Worm (Caenorhabditis elegans) whole organism, L1 larva: ENCODE measurements around the gene F42A6.1.
"Not testable (repeated sequence)": the region's sequence is repeated elsewhere in the genome, so short reads cannot be mapped to it uniquely, and the experiment has no call there.

ENCODE experiments used
- C16A3.4 ChIP-seq: fragments of 150-350 bp; optimal IDR thresholded peaks from 2 replicates; lab custom pipeline; 2014; ENCODE audit warnings: missing biosample characterization, missing genetic modification characterization
- C34B4.2 ChIP-seq: sonication (generic microtip); optimal IDR thresholded peaks from 2 replicates; lab custom pipeline; 2017; ENCODE audit warnings: mild to moderate bottlenecking, missing genetic modification characterization, missing compliant biosample characterization
- Y116A8C.19 ChIP-seq: sonication (generic microtip); optimal IDR thresholded peaks from 2 replicates; lab custom pipeline; 2016; ENCODE audit warnings: missing compliant biosample characterization, missing genetic modification characterization, borderline replicate concordance
- aha-1 ChIP-seq: fragments of 150-350 bp; optimal IDR thresholded peaks from 2 replicates; lab custom pipeline; 2014; ENCODE audit warnings: missing biosample characterization, missing genetic modification characterization
- alr-1 ChIP-seq: fragments of 200-800 bp; sonication (Bioruptor generic); optimal IDR thresholded peaks from 2 replicates; lab custom pipeline; 2018; ENCODE audit warnings: borderline replicate concordance, mild to moderate bottlenecking, missing genetic modification characterization, missing compliant biosample characterization
- ama-1 ChIP-seq: fragments of 150-350 bp; optimal IDR thresholded peaks from 2 replicates; lab custom pipeline; 2014
- blmp-1 ChIP-seq: fragments of 150-350 bp; optimal IDR thresholded peaks from 2 replicates; lab custom pipeline; 2014; ENCODE audit warnings: missing biosample characterization, missing genetic modification characterization
- ceh-63 ChIP-seq: fragments of 200-800 bp; sonication (Bioruptor generic); optimal IDR thresholded peaks from 2 replicates; lab custom pipeline; 2018; ENCODE audit warnings: mild to moderate bottlenecking, missing genetic modification characterization, missing compliant biosample characterization
- ceh-82 ChIP-seq, 3 experiments: fragments of 150-350 bp in 1 of 3; sonication (generic microtip) in 2 of 3; optimal IDR thresholded peaks; 2 replicates each; lab custom pipeline; 2014 to 2017; ENCODE audit warnings: missing biosample characterization in 3 of 3, missing genetic modification characterization in 3 of 3
- ceh-90 ChIP-seq: sonication (generic microtip); optimal IDR thresholded peaks from 2 replicates; lab custom pipeline; 2016; ENCODE audit warnings: missing genetic modification characterization, missing compliant biosample characterization
- dpl-1 ChIP-seq, 3 experiments: fragments of 150-350 bp in 2 of 3; sonication (generic microtip) in 1 of 3; optimal IDR thresholded peaks; 2 replicates each; lab custom pipeline; 2014 to 2017; ENCODE audit warnings: missing biosample characterization in 3 of 3, missing genetic modification characterization in 3 of 3, missing genetic modification reagents in 3 of 3
- efl-1 ChIP-seq, 4 experiments: fragments of 150-350 bp; optimal IDR thresholded peaks in 3 of 4; peaks in 1 of 4; 1 replicate in 1 of 4; 2 replicates in 3 of 4; lab custom pipeline; 2014; ENCODE audit warnings: missing biosample characterization in 2 of 4, missing genetic modification characterization in 2 of 4, missing genetic modification reagents in 2 of 4
- elt-2 ChIP-seq: sonication (generic microtip); optimal IDR thresholded peaks from 2 replicates; lab custom pipeline; 2016; ENCODE audit warnings: missing genetic modification characterization, mild to moderate bottlenecking, inconsistent platforms, missing compliant biosample characterization, missing genetic modification reagents
- fkh-10 ChIP-seq: sonication (generic microtip); optimal IDR thresholded peaks from 2 replicates; lab custom pipeline; 2017; ENCODE audit warnings: missing biosample characterization, missing genetic modification reagents, missing genetic modification characterization
- grh-1 ChIP-seq: fragments of 200-800 bp; sonication (Bioruptor generic); IDR thresholded peaks from 2 replicates; pipeline ENCODE4 v1.3.6; 2022; ENCODE audit warnings: missing genetic modification reagents, missing genetic modification characterization, missing compliant biosample characterization
- irx-1 ChIP-seq: sonication (generic microtip); optimal IDR thresholded peaks from 2 replicates; lab custom pipeline; 2016; ENCODE audit warnings: missing genetic modification characterization, missing compliant biosample characterization
- isw-1 ChIP-seq: fragments of 200-800 bp; sonication (Bioruptor generic); IDR thresholded peaks from 2 replicates; pipeline ENCODE4 v1.3.6; 2022; ENCODE audit warnings: missing genetic modification characterization, missing compliant biosample characterization
- lin-15B ChIP-seq: fragments of 150-350 bp; sonication (generic microtip); optimal IDR thresholded peaks from 3 replicates; lab custom pipeline; 2014; ENCODE audit warnings: missing biosample characterization, missing genetic modification characterization
- lin-35 ChIP-seq, 2 experiments: fragments of 150-350 bp; optimal IDR thresholded peaks; 2 replicates each; lab custom pipeline; 2014; ENCODE audit warnings: missing biosample characterization in 2 of 2, missing genetic modification characterization in 2 of 2, missing genetic modification reagents in 2 of 2
- lin-39 ChIP-seq: fragments of 150-350 bp; optimal IDR thresholded peaks from 2 replicates; lab custom pipeline; 2014; ENCODE audit warnings: missing biosample characterization, missing genetic modification reagents, missing genetic modification characterization
- lsy-2 ChIP-seq, 2 experiments: fragments of 150-350 bp; optimal IDR thresholded peaks; 2 replicates each; lab custom pipeline; 2014; ENCODE audit warnings: missing biosample characterization in 2 of 2, missing genetic modification characterization in 2 of 2
- mab-9 ChIP-seq: fragments of 200-800 bp; sonication (Bioruptor generic); IDR thresholded peaks from 2 replicates; pipeline ENCODE4 v1.3.6; 2022; ENCODE audit warnings: missing genetic modification reagents, missing genetic modification characterization, missing compliant biosample characterization
- mdl-1 ChIP-seq, 2 experiments: fragments of 150-350 bp; optimal IDR thresholded peaks; 2 replicates each; lab custom pipeline; 2014 to 2017; ENCODE audit warnings: missing biosample characterization in 2 of 2, missing genetic modification characterization in 2 of 2, inconsistent platforms in 1 of 2
- mef-2 ChIP-seq: fragments of 150-350 bp; optimal IDR thresholded peaks from 2 replicates; lab custom pipeline; 2014; ENCODE audit warnings: missing biosample characterization, missing genetic modification characterization
- nhr-20 ChIP-seq: sonication (generic microtip); optimal IDR thresholded peaks from 2 replicates; lab custom pipeline; 2016; ENCODE audit warnings: mild to moderate bottlenecking, missing genetic modification characterization, missing compliant biosample characterization
- nhr-71 ChIP-seq: sonication (generic microtip); optimal IDR thresholded peaks from 2 replicates; lab custom pipeline; 2016; ENCODE audit warnings: mild to moderate bottlenecking, missing genetic modification characterization, moderate library complexity, missing compliant biosample characterization
- nhr-84 ChIP-seq: sonication (generic microtip); optimal IDR thresholded peaks from 2 replicates; lab custom pipeline; 2017; ENCODE audit warnings: missing biosample characterization, missing genetic modification characterization
- nhr-85 ChIP-seq: sonication (generic microtip); peaks from one replicate; lab custom pipeline; 2016; ENCODE audit warnings: missing genetic modification characterization, inconsistent platforms, missing compliant biosample characterization
- nhr-90 ChIP-seq: sonication (generic microtip); optimal IDR thresholded peaks from 2 replicates; lab custom pipeline; 2016; ENCODE audit warnings: mild to moderate bottlenecking, missing genetic modification characterization, missing compliant biosample characterization; ENCODE audit not compliant: poor library complexity
- pax-3 ChIP-seq: fragments of 200-800 bp; sonication (Bioruptor generic); optimal IDR thresholded peaks from 2 replicates; lab custom pipeline; 2018; ENCODE audit warnings: mild to moderate bottlenecking, missing genetic modification characterization, moderate library complexity, missing compliant biosample characterization
- pqm-1 ChIP-seq: sonication (generic microtip); optimal IDR thresholded peaks from 3 replicates; lab custom pipeline; 2017; ENCODE audit warnings: missing biosample characterization, missing genetic modification characterization
- snpc-4 ChIP-seq: fragments of 150-350 bp; optimal IDR thresholded peaks from 2 replicates; lab custom pipeline; 2014; ENCODE audit warnings: missing biosample characterization, missing genetic modification characterization
- snu-23 ChIP-seq: sonication (generic microtip); optimal IDR thresholded peaks from 2 replicates; lab custom pipeline; 2016; ENCODE audit warnings: missing genetic modification characterization, missing compliant biosample characterization
- unc-130 ChIP-seq: fragments of 150-350 bp; optimal IDR thresholded peaks from 2 replicates; lab custom pipeline; 2017; ENCODE audit warnings: missing biosample characterization, missing genetic modification characterization, inconsistent platforms
- unc-30 ChIP-seq: sonication (generic microtip); optimal IDR thresholded peaks from 2 replicates; lab custom pipeline; 2017; ENCODE audit warnings: missing biosample characterization, missing genetic modification characterization
- unc-62 ChIP-seq: fragments of 150-350 bp; optimal IDR thresholded peaks from 2 replicates; lab custom pipeline; 2014; ENCODE audit warnings: missing biosample characterization, missing genetic modification reagents, missing genetic modification characterization
- xbp-1 ChIP-seq: sonication (generic microtip); optimal IDR thresholded peaks from 2 replicates; lab custom pipeline; 2016; ENCODE audit warnings: missing genetic modification characterization, missing compliant biosample characterization
- zag-1 ChIP-seq: fragments of 150-350 bp; optimal IDR thresholded peaks from 2 replicates; lab custom pipeline; 2014; ENCODE audit warnings: missing biosample characterization, missing genetic modification characterization
- ztf-4 ChIP-seq: fragments of 150-350 bp; optimal IDR thresholded peaks from 2 replicates; lab custom pipeline; 2014; ENCODE audit warnings: missing biosample characterization, missing genetic modification characterization

F42A6.1 gene

DNA sequence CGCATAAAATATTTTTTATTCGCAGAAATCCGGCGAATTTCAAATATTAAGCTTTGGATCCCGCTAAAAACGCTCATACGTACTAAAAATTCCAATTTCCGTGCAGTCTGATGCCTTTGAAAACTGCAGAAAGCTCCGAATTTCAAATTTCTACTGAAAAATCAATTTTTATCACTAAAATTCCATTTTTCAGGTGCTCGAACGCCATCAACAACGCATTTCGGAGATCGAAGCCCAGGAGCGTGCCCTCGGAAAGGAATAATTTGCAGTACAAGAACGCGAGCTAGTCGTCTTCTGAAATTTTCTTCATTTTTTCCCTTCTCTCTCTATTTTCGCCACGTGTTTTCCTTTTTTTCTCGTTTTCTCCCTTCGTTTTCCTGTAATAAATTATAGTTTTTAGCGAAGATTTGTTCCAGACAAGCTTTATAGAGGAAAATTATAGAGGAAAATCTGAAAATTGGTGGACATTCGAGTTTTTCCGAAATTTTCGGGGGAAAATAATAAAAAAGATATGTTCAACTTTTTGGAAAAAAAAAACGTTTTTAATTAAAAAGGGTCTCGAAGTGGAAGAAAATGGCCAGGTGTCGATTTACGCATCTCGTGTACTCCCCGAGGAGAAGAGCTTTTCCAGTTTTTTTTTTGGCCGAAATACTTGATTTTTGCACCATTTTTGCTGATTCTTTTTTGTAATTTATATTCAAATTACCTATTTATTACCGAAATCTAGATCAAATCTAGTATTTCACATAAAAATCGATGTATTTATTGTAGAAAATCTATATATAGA is 31.8 kb downstream of the F42A6.1 start:
- TF ChIP-seq mab-9 (no peak), nhr-90 (tag; lab: Kevin White, UChicago) (peak; percentile 28), ama-1 (lab: Kevin White, UChicago) (peak; percentile 18)

DNA sequence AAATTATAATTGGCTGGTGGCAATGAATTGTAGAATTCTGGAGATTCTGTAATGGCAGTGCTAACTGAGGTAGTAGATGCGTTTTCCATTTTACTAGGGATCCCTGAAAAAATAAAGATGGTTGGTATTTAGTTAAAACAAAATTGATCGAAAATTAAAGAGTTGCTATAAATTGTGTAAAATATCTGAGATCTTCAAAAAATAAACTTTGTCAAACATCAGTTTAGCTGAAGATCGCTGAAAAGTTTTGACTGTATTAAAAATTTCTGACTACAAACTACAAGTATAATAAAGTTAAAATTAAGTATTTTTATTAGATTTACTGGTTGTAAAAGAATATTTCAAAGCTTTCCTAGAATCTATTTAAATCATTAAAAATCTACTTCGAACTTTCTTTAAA is 35.1 kb downstream of the F42A6.1 start, which contains the start of gene B0546.5:
TSS of gene B0546.5 (minus strand) at position 101 of the 400 bp plus-strand sequence.
- not testable (repeated sequence) for TF ChIP-seq ceh-63 (GFP tag; lab: Kevin White, UChicago); nhr-84 (tag; lab: Kevin White, UChicago); grh-1 (GFP tag; lab: Robert Waterston, UW)

DNA sequence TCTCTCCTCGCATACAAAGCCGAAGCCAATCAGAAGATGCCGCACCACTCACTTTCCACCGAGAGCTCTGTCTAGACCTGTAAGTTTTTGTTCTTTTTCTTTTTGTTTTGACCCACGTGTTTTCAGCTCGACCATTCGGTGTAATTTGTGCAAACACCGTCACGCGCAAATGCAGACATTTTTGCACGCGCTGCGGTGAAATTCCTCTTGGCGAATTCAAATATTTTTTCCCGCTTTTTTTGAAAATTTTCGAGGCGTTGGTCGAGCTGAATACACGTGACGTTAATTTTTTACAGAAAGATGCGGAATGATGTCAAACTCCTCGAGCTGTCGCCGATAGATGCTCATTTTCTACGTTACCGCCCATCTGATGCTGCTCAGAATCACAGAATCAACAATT is 39.2 kb downstream of the F42A6.1 start, which contains the start of gene C04C3.4:
TSS of gene C04C3.4 (plus strand) at position 301 of the 400 bp plus-strand sequence.
- not testable (repeated sequence) for TF ChIP-seq unc-62 (GFP tag; lab: Kevin White, UChicago); lin-35 (GFP tag; optimal IDR thresholded peaks at IDR 0.05; lab: Kevin White, UChicago); efl-1 (optimal IDR thresholded peaks at IDR 0.05; lab: Kevin White, UChicago); efl-1 (GFP tag; optimal IDR thresholded peaks at IDR 0.05 in 1 of 2; lab: Kevin White, UChicago)

DNA sequence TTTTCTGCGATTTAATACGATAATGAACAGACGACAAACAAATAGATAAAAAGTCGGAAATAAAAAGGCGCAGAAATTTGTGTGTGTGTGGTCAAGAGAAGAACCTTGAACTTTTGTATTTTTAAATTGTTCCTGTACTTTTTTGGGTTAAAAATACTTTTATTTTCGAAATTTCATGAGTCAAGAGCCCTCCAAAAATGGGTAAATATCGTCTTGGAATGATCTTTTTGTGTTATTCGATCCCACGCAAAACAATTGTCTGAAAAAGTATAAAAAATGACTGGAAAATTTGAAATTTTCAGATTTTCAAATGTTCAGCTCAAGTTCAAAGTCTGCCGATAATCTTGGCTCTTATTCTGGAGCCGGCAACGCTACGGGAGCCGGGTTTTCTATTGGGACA is 40.7 kb downstream of the F42A6.1 start, which contains the start of gene C04C3.14:
TSS of gene C04C3.14 (plus strand) at position 301 of the 400 bp plus-strand sequence.
- TF ChIP-seq blmp-1 (tag; lab: Kevin White, UChicago), result no peak
- TF ChIP-seq C34B4.2 (tag; lab: Kevin White, UChicago), result no peak
- no peak for TF ChIP-seq unc-130 (tag; lab: Kevin White, UChicago)
- no peak for TF ChIP-seq grh-1 (GFP tag; lab: Robert Waterston, UW)
- TF ChIP-seq, all 84 proteins: peak for 0

DNA sequence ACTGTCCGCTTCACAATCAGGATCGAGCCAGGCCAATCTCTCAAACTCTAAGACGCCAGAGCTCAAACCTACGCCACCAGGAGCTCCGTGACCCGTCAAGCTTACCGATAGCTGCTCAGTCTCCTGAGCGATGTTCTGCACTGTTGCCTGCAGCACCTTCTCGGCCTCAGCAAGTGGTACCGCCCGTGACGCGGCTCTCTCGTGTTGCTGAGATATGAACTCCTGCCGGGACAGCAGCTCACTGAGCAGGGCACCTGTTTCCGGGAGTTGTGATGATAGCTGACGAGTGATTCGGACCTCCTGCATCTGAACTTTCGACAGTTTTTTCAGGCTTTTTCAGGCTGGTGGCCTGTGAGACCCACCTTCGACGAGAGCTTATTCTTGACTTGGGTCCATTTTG is 43.2 kb downstream of the F42A6.1 start:
- TF ChIP-seq pqm-1 (tag; lab: Kevin White, UChicago) (no peak), elt-2 (tag; lab: Kevin White, UChicago) (no peak), ceh-82 (tag; optimal IDR thresholded peaks at IDR 0.05; lab: Kevin White, UChicago) (no peak), aha-1 (tag; lab: Kevin White, UChicago) (no peak), isw-1 (GFP tag; lab: Robert Waterston, UW) (no peak), snu-23 (no peak), pax-3 (tag; lab: Kevin White, UChicago) (no peak), nhr-71 (tag; lab: Kevin White, UChicago) (no peak), lin-39 (no peak), unc-30 (no peak), lin-15B (tag; lab: Kevin White, UChicago) (no peak), grh-1 (GFP tag; lab: Robert Waterston, UW) (no peak), zag-1 (tag; lab: Kevin White, UChicago) (no peak), nhr-20 (tag; lab: Kevin White, UChicago) (no peak), irx-1 (tag; lab: Kevin White, UChicago) (no peak)

DNA sequence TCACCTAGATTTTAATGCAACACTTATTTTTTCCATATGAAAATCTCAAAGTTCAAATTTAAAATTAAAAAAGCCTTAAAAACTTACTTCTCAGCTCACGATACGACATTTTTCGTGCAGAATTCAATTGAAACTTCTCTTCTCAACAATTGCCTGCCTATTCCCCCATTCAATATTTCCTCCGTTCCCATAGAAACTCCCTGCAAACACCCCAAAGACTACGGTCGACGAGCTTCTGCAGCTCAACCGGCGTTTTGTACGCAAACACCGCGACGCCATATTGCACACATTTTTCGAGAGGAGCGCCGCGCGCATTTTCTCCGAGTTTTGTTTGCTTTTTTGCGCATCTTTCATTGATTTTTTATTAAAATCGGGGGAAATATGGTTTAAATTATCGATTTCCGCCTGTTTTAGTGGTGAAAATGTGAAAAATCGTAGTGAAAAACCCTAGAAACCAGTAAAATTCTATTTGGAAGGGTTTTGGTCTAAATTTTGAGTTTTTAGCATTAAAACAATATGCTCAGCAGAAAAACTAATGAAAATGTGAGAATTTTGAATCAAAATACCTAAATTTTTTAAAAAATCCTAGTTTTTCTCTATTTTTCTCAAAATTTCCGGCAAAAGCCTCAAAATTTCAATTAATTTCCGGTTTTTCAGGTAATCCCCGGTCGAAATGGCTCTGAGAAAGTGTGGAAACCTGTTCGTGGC is 44.3 kb downstream of the F42A6.1 start, which contains the start of the genes dyf-3 and pdhb-1:
TSS of gene dyf-3 (minus strand) at position 217 of the 708 bp plus-strand sequence.
TSS of gene pdhb-1 (plus strand) at position 658 of the 708 bp plus-strand sequence.
- TF ChIP-seq nhr-20 (tag; lab: Kevin White, UChicago), result no peak
- no peak for TF ChIP-seq unc-30
- TF ChIP-seq lsy-2 (tag; optimal IDR thresholded peaks at IDR 0.05; lab: Kevin White, UChicago), result peak; percentile 88 to 97
- no peak for TF ChIP-seq nhr-90 (tag; lab: Kevin White, UChicago)
- no peak for TF ChIP-seq ceh-90 (tag; lab: Kevin White, UChicago)
- no peak for TF ChIP-seq C16A3.4 (tag; lab: Kevin White, UChicago)
- TF ChIP-seq nhr-84 (tag; lab: Kevin White, UChicago), result no peak
- TF ChIP-seq xbp-1 (tag; lab: Kevin White, UChicago), result peak; percentile 10
- TF ChIP-seq snpc-4 (tag; lab: Kevin White, UChicago), result no peak
- peak; percentile 69 for TF ChIP-seq nhr-85 (tag; lab: Kevin White, UChicago)
- TF ChIP-seq nhr-71 (tag; lab: Kevin White, UChicago), result no peak
- TF ChIP-seq dpl-1 (GFP tag; optimal IDR thresholded peaks at IDR 0.05; lab: Kevin White, UChicago), result peak; percentile 37 to 56 (median 48)
- no peak for TF ChIP-seq alr-1 (tag; lab: Kevin White, UChicago)
- no peak for TF ChIP-seq Y116A8C.19 (tag; lab: Kevin White, UChicago)
- peak; percentile 4 for TF ChIP-seq fkh-10
- peak in 1 of 2 experiments; percentile 37 for TF ChIP-seq mdl-1 (tag; optimal IDR thresholded peaks at IDR 0.05; lab: Kevin White, UChicago)
- TF ChIP-seq mef-2 (tag; lab: Kevin White, UChicago), result no peak
- TF ChIP-seq ztf-4 (tag; lab: Kevin White, UChicago), result no peak
- TF ChIP-seq pax-3 (tag; lab: Kevin White, UChicago), result no peak
